Fruit fly (Drosophila melanogaster) whole organism, embryonic: Measurements from ENCODE around the gene E23.

ENCODE experiments used
- Blimp-1 ChIP-seq: fragments of 200-800 bp; sonication (Bioruptor generic); optimal IDR thresholded peaks from 3 replicates; lab custom pipeline; 2018; ENCODE audit warnings: missing biosample characterization, missing genetic modification characterization, mild to moderate bottlenecking, moderate library complexity, missing genetic modification reagents
- CG10209 ChIP-seq: fragments of 200-800 bp; sonication (Bioruptor generic); optimal IDR thresholded peaks from 3 replicates; lab custom pipeline; 2017; ENCODE audit warnings: missing biosample characterization, mild to moderate bottlenecking, missing genetic modification characterization, missing genetic modification reagents
- CG10321 ChIP-seq: fragments of 200-800 bp; sonication (Bioruptor generic); IDR thresholded peaks from 2 replicates; pipeline ENCODE4 v1.3.6; 2022; ENCODE audit warnings: missing biosample characterization, missing genetic modification characterization
- CG10979 ChIP-seq: fragments of 200-800 bp; sonication (Bioruptor generic); optimal IDR thresholded peaks from 2 replicates; lab custom pipeline; 2018; ENCODE audit warnings: missing biosample characterization, mild to moderate bottlenecking, missing genetic modification characterization, moderate library complexity
- CG11085 ChIP-seq: fragments of 200-800 bp; sonication (Bioruptor generic); IDR thresholded peaks from 2 replicates; pipeline ENCODE4 v1.3.6; 2022; ENCODE audit warnings: missing biosample characterization, missing genetic modification characterization
- CG11456 ChIP-seq: fragments of 200-800 bp; sonication (Bioruptor generic); IDR thresholded peaks from 3 replicates; pipeline ENCODE4 v1.3.6; 2022; ENCODE audit warnings: missing biosample characterization, missing genetic modification characterization
- CG11695 ChIP-seq: fragments of 200-800 bp; sonication (Bioruptor generic); IDR thresholded peaks from 3 replicates; pipeline ENCODE4 v1.3.6; 2022; ENCODE audit warnings: missing biosample characterization, missing genetic modification characterization
- CG14014 ChIP-seq: fragments of 200-800 bp; sonication (Bioruptor generic); IDR thresholded peaks from 2 replicates; pipeline ENCODE4 v1.3.6; 2022; ENCODE audit warnings: missing biosample characterization, missing genetic modification characterization
- CG15073 ChIP-seq: fragments of 200-800 bp; sonication (Bioruptor generic); optimal IDR thresholded peaks from 2 replicates; lab custom pipeline; 2016; ENCODE audit warnings: missing biosample characterization, missing genetic modification characterization
- CG16779 ChIP-seq: fragments of 200-800 bp; sonication (Bioruptor generic); IDR thresholded peaks from 2 replicates; pipeline ENCODE4 v1.3.6; 2022; ENCODE audit warnings: missing biosample characterization, missing genetic modification characterization
- CG16813 ChIP-seq: fragments of 200-800 bp; sonication (Bioruptor generic); IDR thresholded peaks from 3 replicates; pipeline ENCODE4 v1.3.6; 2022; ENCODE audit warnings: missing biosample characterization, missing genetic modification characterization; ENCODE audit not compliant: partially characterized antibody
- CG17359 ChIP-seq: fragments of 200-800 bp; sonication (Bioruptor generic); optimal IDR thresholded peaks from 3 replicates; lab custom pipeline; 2018; ENCODE audit warnings: missing biosample characterization, mild to moderate bottlenecking, missing genetic modification characterization, moderate library complexity
- CG31224 ChIP-seq: fragments of 200-800 bp; sonication (Bioruptor generic); IDR thresholded peaks from 2 replicates; pipeline ENCODE4 v1.3.6; 2022; ENCODE audit warnings: missing biosample characterization, missing genetic modification characterization
- CG34422 ChIP-seq: fragments of 200-800 bp; sonication (Bioruptor generic); IDR thresholded peaks from 3 replicates; pipeline ENCODE4 v1.3.6; 2022; ENCODE audit warnings: missing biosample characterization, missing genetic modification characterization
- CG43689 ChIP-seq: fragments of 200-800 bp; sonication (Bioruptor generic); IDR thresholded peaks from 2 replicates; pipeline ENCODE4 v1.3.6; 2022; ENCODE audit warnings: missing biosample characterization, missing genetic modification characterization
- CG4854 ChIP-seq: fragments of 200-800 bp; sonication (Bioruptor generic); optimal IDR thresholded peaks from 2 replicates; lab custom pipeline; 2016; ENCODE audit warnings: missing biosample characterization, missing genetic modification characterization, inconsistent platforms
- CG6175 ChIP-seq: fragments of 200-800 bp; sonication (Bioruptor generic); IDR thresholded peaks from 3 replicates; pipeline ENCODE4 v1.3.6; 2022; ENCODE audit warnings: missing biosample characterization, missing genetic modification characterization
- CG8944 ChIP-seq: fragments of 200-800 bp; sonication (Bioruptor generic); optimal IDR thresholded peaks from 3 replicates; lab custom pipeline; 2016; ENCODE audit warnings: missing biosample characterization, missing genetic modification characterization
- CG9215 ChIP-seq: fragments of 200-800 bp; sonication (Bioruptor generic); IDR thresholded peaks from 2 replicates; pipeline ENCODE4 v1.3.6; 2022; ENCODE audit warnings: missing biosample characterization, missing genetic modification characterization
- Deaf1 ChIP-seq: fragments of 200-800 bp; optimal IDR thresholded peaks from 3 replicates; lab custom pipeline; 2019; ENCODE audit warnings: missing biosample characterization, mild to moderate bottlenecking, missing genetic modification characterization, moderate library complexity
- Dek ChIP-seq: fragments of 200-800 bp; sonication (Bioruptor generic); optimal IDR thresholded peaks from 3 replicates; lab custom pipeline; 2019; ENCODE audit warnings: missing biosample characterization, mild to moderate bottlenecking, missing genetic modification characterization, moderate library complexity
- Dfd ChIP-seq, 2 experiments: fragments of >200 bp; optimal IDR thresholded peaks; 2 replicates each; lab custom pipeline; 2017; ENCODE audit warnings: missing biosample characterization in 2 of 2, missing genetic modification characterization in 2 of 2
- E2f1 ChIP-seq: fragments of 200-800 bp; sonication (Bioruptor generic); IDR thresholded peaks from 2 replicates; pipeline ENCODE4 v1.3.6; 2022; ENCODE audit warnings: missing biosample characterization, missing genetic modification characterization
- Ets65A ChIP-seq: fragments of 200-800 bp; sonication (Bioruptor generic); peaks from one replicate; lab custom pipeline; 2016; ENCODE audit warnings: missing biosample characterization, missing genetic modification characterization
- Gug ChIP-seq: fragments of 200-800 bp; sonication (Bioruptor generic); IDR thresholded peaks from 4 replicates; pipeline ENCODE4 v1.3.6; 2022; ENCODE audit warnings: missing biosample characterization, missing genetic modification characterization
- HLHmδ ChIP-seq: fragments of 200-800 bp; sonication (Bioruptor generic); optimal IDR thresholded peaks from 2 replicates; lab custom pipeline; 2018; ENCODE audit warnings: missing biosample characterization, mild to moderate bottlenecking, missing genetic modification characterization, moderate library complexity
- Hr78 ChIP-seq, 2 experiments: fragments of 200-800 bp in 1 of 2; fragments of >200 bp in 1 of 2; sonication (Bioruptor generic) in 1 of 2; optimal IDR thresholded peaks; 2 replicates each; lab custom pipeline; 2017 to 2019; ENCODE audit warnings: missing biosample characterization in 2 of 2, missing genetic modification characterization in 2 of 2, mild to moderate bottlenecking in 1 of 2, moderate library complexity in 1 of 2
- Kr ChIP-seq: fragments of 200-800 bp; sonication (Bioruptor generic); optimal IDR thresholded peaks from 2 replicates; lab custom pipeline; 2017; ENCODE audit warnings: missing biosample characterization, mild to moderate bottlenecking, missing genetic modification characterization
- MBD-R2 ChIP-seq: fragments of 200-800 bp; sonication (Bioruptor generic); IDR thresholded peaks from 2 replicates; pipeline ENCODE4 v1.3.6; 2022; ENCODE audit warnings: missing biosample characterization, missing genetic modification characterization
- Scr ChIP-seq: fragments of 200-800 bp; sonication (Bioruptor generic); IDR thresholded peaks from 2 replicates; pipeline ENCODE4 v1.3.6; 2022; ENCODE audit warnings: missing biosample characterization, missing genetic modification characterization; ENCODE audit not compliant: partially characterized antibody
- Side ChIP-seq: fragments of 200-800 bp; sonication (Bioruptor generic); optimal IDR thresholded peaks from 2 replicates; lab custom pipeline; 2016; ENCODE audit warnings: missing biosample characterization, missing genetic modification characterization
- Sry-β ChIP-seq: fragments of 200-800 bp; sonication (Bioruptor generic); optimal IDR thresholded peaks from 2 replicates; lab custom pipeline; 2018; ENCODE audit warnings: missing biosample characterization, mild to moderate bottlenecking, missing genetic modification characterization, moderate library complexity
- Stat92E ChIP-seq, 3 experiments: fragments of >200 bp in 2 of 3; fragments of 200-800 bp in 1 of 3; sonication (Bioruptor generic) in 1 of 3; optimal IDR thresholded peaks; 2 replicates each; lab custom pipeline; 2017 to 2019; ENCODE audit warnings: missing biosample characterization in 3 of 3, missing genetic modification characterization in 3 of 3, mild to moderate bottlenecking in 1 of 3, moderate library complexity in 1 of 3
- bab2 ChIP-seq: fragments of 200-800 bp; sonication (Bioruptor generic); optimal IDR thresholded peaks from 2 replicates; lab custom pipeline; 2016; ENCODE audit warnings: missing biosample characterization, missing genetic modification characterization
- bowl ChIP-seq: fragments of 200-800 bp; sonication (Bioruptor generic); IDR thresholded peaks from 2 replicates; pipeline ENCODE4 v1.3.6; 2022; ENCODE audit warnings: missing biosample characterization, missing genetic modification characterization
- btn ChIP-seq: fragments of 200-800 bp; sonication (Bioruptor generic); optimal IDR thresholded peaks from 2 replicates; lab custom pipeline; 2016; ENCODE audit warnings: missing biosample characterization, missing genetic modification characterization
- crol ChIP-seq: fragments of 200-800 bp; sonication (Bioruptor generic); IDR thresholded peaks from 2 replicates; pipeline ENCODE4 v1.3.6; 2022; ENCODE audit warnings: missing biosample characterization, missing genetic modification characterization
- grau ChIP-seq: fragments of 200-800 bp; optimal IDR thresholded peaks from 3 replicates; lab custom pipeline; 2019; ENCODE audit warnings: missing biosample characterization, mild to moderate bottlenecking, missing genetic modification characterization, moderate library complexity
- gsb ChIP-seq: fragments of 200-800 bp; sonication (Bioruptor generic); IDR thresholded peaks from 2 replicates; pipeline ENCODE4 v1.3.6; 2022; ENCODE audit warnings: missing biosample characterization, missing genetic modification characterization
- her ChIP-seq: fragments of 200-800 bp; sonication (Bioruptor generic); optimal IDR thresholded peaks from 2 replicates; lab custom pipeline; 2016; ENCODE audit warnings: missing biosample characterization, missing genetic modification characterization
- nerfin-2 ChIP-seq: fragments of 200-800 bp; sonication (Bioruptor generic); IDR thresholded peaks from 2 replicates; pipeline ENCODE4 v1.3.6; 2022; ENCODE audit warnings: missing biosample characterization, missing genetic modification characterization; ENCODE audit not compliant: partially characterized antibody
- pho ChIP-seq: fragments of 200-800 bp; sonication (Bioruptor generic); optimal IDR thresholded peaks from 2 replicates; lab custom pipeline; 2016; ENCODE audit warnings: missing biosample characterization, missing genetic modification characterization
- prd ChIP-seq, 3 experiments: fragments of >200 bp in 2 of 3; fragments of 200-800 bp in 1 of 3; sonication (Bioruptor generic) in 1 of 3; optimal IDR thresholded peaks in 2 of 3; IDR thresholded peaks in 1 of 3; 2 replicates in 2 of 3; 3 replicates in 1 of 3; pipeline versions ENCODE4 v1.3.6 to Lab custom; 2017 to 2022; ENCODE audit warnings: missing biosample characterization in 1 of 3, missing genetic modification characterization in 1 of 3
- sim ChIP-seq: fragments of 200-800 bp; sonication (Bioruptor generic); IDR thresholded peaks from 2 replicates; pipeline ENCODE4 v1.3.6; 2022; ENCODE audit warnings: missing biosample characterization, missing genetic modification characterization
- sna ChIP-seq: fragments of 200-800 bp; sonication (Bioruptor generic); IDR thresholded peaks from 2 replicates; pipeline ENCODE4 v1.3.6; 2022; ENCODE audit warnings: missing biosample characterization, missing genetic modification characterization; ENCODE audit not compliant: partially characterized antibody
- ttk ChIP-seq: fragments of 200-800 bp; sonication (Bioruptor generic); IDR thresholded peaks from 2 replicates; pipeline ENCODE4 v2.1.2; 2022; ENCODE audit warnings: missing biosample characterization, missing genetic modification characterization
- wek ChIP-seq: fragments of 200-800 bp; sonication (Bioruptor generic); optimal IDR thresholded peaks from 3 replicates; lab custom pipeline; 2018; ENCODE audit warnings: missing biosample characterization, mild to moderate bottlenecking, missing genetic modification characterization, moderate library complexity
- yki ChIP-seq: fragments of >200 bp; optimal IDR thresholded peaks from 3 replicates; lab custom pipeline; 2018
- zf30C ChIP-seq: fragments of 200-800 bp; sonication (Bioruptor generic); optimal IDR thresholded peaks from 3 replicates; lab custom pipeline; 2018; ENCODE audit warnings: missing biosample characterization, mild to moderate bottlenecking, missing genetic modification characterization

The E23 gene

dm6 chr2L:3354642-3355380 is at the start of gene E23 (continued):
- peak; percentile 92 for TF ChIP-seq MBD-R2 (GFP tag; lab: Robert Waterston, UW)
- TF ChIP-seq CG15073: peak; percentile 83
- peak; percentile 99 for TF ChIP-seq Ets65A (GFP tag; lab: Kevin White, UChicago)
- peak; percentile 97 for TF ChIP-seq Gug (GFP tag; lab: Robert Waterston, UW)
- peak; percentile 94 for TF ChIP-seq CG16779 (GFP tag; lab: Robert Waterston, UW)
- peak; percentile 80 for TF ChIP-seq wek
- peak; percentile 96 for TF ChIP-seq CG43689
- peak; percentile 98 for TF ChIP-seq Blimp-1 (GFP tag; lab: Kevin White, UChicago)
- TF ChIP-seq CG10321 (GFP tag; lab: Robert Waterston, UW): peak; percentile 82; the same call in 1 of the 2 replicates
- TF ChIP-seq CG6175 (GFP tag; lab: Robert Waterston, UW): peak; percentile 95
- peak; percentile 96 for TF ChIP-seq pho (GFP tag; lab: Kevin White, UChicago)
- TF ChIP-seq gsb (GFP tag; lab: Robert Waterston, UW): peak; percentile 97
- TF ChIP-seq btn (GFP tag; lab: Kevin White, UChicago): peak; percentile 77
- TF ChIP-seq Dfd (GFP tag; optimal IDR thresholded peaks at IDR 0.05; lab: Kevin White, UChicago): no peak
- TF ChIP-seq Sry-β: peak; percentile 75
- TF ChIP-seq CG17359 (tag; lab: Kevin White, UChicago): peak; percentile 99
- peak; percentile 99 for TF ChIP-seq CG10209 (GFP tag; lab: Kevin White, UChicago)
- TF ChIP-seq Deaf1 (tag; lab: Kevin White, UChicago): peak; percentile 90
- TF ChIP-seq grau (tag; lab: Kevin White, UChicago): peak; percentile 99
- peak; percentile 97 for TF ChIP-seq E2f1
- TF ChIP-seq her (GFP tag; lab: Kevin White, UChicago): peak; percentile 83
- no peak for TF ChIP-seq CG16813 (GFP tag; lab: Robert Waterston, UW)
- peak; percentile 99 for TF ChIP-seq CG11456 (GFP tag; lab: Robert Waterston, UW)
- peak; percentile 92 for TF ChIP-seq crol (GFP tag; lab: Robert Waterston, UW)
- 0 out of 2 replicates have a peak, but pooled peaks have one; percentile 20 for TF ChIP-seq sna (GFP tag; lab: Robert Waterston, UW)
- TF ChIP-seq ttk (GFP tag; lab: Robert Waterston, UW): peak; percentile 97
- peak; percentile 96 for TF ChIP-seq CG4854
- TF ChIP-seq yki (lab: Kevin White, UChicago): no peak
- TF ChIP-seq CG9215 (GFP tag; lab: Robert Waterston, UW): peak; percentile 95
- peak; percentile 99 for TF ChIP-seq Dek (tag; lab: Kevin White, UChicago)
- TF ChIP-seq sim (GFP tag; lab: Robert Waterston, UW): peak; percentile 95
- TF ChIP-seq prd (optimal IDR thresholded peaks at IDR 0.05; lab: Kevin White, UChicago): no peak
- TF ChIP-seq prd (GFP tag; IDR thresholded peaks at IDR 0.05; lab: Robert Waterston, UW): peak; percentile 98
- no peak for TF ChIP-seq Scr (GFP tag; lab: Robert Waterston, UW)
- peak; percentile 95 for TF ChIP-seq CG31224 (GFP tag; lab: Robert Waterston, UW)
- TF ChIP-seq Stat92E (GFP tag; optimal IDR thresholded peaks at IDR 0.05; lab: Kevin White, UChicago): peak in 1 of 3 experiments; percentile 98
- TF ChIP-seq HLHmδ (GFP tag; lab: Kevin White, UChicago): peak; percentile 7
- TF ChIP-seq Side: peak; percentile 92
- peak in 1 of 2 experiments; percentile 98 for TF ChIP-seq Hr78 (GFP tag; optimal IDR thresholded peaks at IDR 0.05; lab: Kevin White, UChicago)
- TF ChIP-seq CG8944: peak; percentile 93
- peak; percentile 83 for TF ChIP-seq Kr (GFP tag; lab: Kevin White, UChicago)
- peak; percentile 98 for TF ChIP-seq CG34422 (GFP tag; lab: Robert Waterston, UW)
- TF ChIP-seq bowl (GFP tag; lab: Robert Waterston, UW): peak; percentile 94
- TF ChIP-seq bab2 (GFP tag; lab: Kevin White, UChicago): peak; percentile 93
- peak; percentile 99 for TF ChIP-seq zf30C (GFP tag; lab: Kevin White, UChicago)
- TF ChIP-seq CG14014 (GFP tag; lab: Robert Waterston, UW): peak; percentile 98
- peak; percentile 99 for TF ChIP-seq CG10979 (tag; lab: Kevin White, UChicago)
- peak; percentile 95 for TF ChIP-seq CG11085 (GFP tag; lab: Robert Waterston, UW)
- TF ChIP-seq CG11695 (GFP tag; lab: Robert Waterston, UW): peak; percentile 99
- no peak for TF ChIP-seq nerfin-2
